Worm (Caenorhabditis elegans): ENCODE results near the gene imp-3.

Gene imp-3

ce11 chrIV:7789521-7789949 lies at the start of gene imp-3:
Gene imp-3, minus strand, starts transcription at chrIV:7789613.
- TF ChIP-seq unc-62 (GFP tag; optimal IDR thresholded peaks at IDR 0.05) = no peak

DNA sequence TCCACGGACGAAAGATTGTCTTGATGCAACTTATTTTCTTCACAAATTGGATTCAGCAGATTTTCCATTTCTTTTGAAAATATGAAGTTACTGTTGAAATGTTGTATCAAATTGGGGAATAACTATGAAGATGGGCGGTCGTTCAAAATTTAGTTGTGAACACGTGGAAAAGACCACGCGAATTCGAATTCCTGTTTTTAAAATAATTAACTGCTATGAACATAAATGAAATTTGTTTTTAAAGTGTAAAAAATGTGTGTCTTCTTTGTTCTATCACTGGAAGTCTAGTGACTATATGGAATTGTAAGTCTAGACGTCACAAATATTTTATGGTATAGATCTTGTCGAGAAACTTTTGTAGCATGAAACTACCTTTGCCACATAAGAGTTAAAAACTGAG lies 49.0 kb upstream of the imp-3 start, which contains the start of gene C06A6.7:
TSS of gene C06A6.7 (minus strand) at position 101 of the 400 bp plus-strand sequence.
- no peak for TF ChIP-seq unc-62 (GFP tag; optimal IDR thresholded peaks at IDR 0.05)

- TF ChIP-seq unc-62 (GFP tag; optimal IDR thresholded peaks at IDR 0.05) = no peak
Observed at ce11 chrIV:7836491-7836890, 47.1 kb upstream of the imp-3 start.

DNA sequence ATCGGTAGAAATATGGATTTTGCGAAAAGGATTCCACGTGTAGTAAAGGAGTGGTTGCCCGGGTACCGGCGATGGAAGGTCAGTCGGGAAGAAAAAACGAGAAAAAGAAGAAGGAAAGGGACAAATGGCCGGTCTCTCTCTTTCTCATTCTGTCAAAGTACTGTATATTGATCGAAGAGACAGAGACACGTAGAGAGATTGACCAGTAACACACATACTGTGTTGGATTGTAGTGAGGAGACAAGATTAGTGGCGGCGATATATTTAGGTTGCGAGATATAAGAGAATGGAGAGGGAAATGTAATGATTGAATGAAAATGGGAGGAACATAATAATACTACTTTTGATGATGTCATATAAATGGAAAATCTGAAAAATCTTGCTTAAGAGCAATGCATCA lies 46.6 kb upstream of the imp-3 start:
- TF ChIP-seq unc-62 (GFP tag; optimal IDR thresholded peaks at IDR 0.05) = no peak

- no peak for TF ChIP-seq unc-62 (GFP tag; optimal IDR thresholded peaks at IDR 0.05)
Observed at ce11 chrIV:7834625-7835228, 45.3 kb upstream of the imp-3 start, which contains the start of gene erp-44.2. Gene erp-44.2, minus strand, starts transcription at chrIV:7834675.

DNA sequence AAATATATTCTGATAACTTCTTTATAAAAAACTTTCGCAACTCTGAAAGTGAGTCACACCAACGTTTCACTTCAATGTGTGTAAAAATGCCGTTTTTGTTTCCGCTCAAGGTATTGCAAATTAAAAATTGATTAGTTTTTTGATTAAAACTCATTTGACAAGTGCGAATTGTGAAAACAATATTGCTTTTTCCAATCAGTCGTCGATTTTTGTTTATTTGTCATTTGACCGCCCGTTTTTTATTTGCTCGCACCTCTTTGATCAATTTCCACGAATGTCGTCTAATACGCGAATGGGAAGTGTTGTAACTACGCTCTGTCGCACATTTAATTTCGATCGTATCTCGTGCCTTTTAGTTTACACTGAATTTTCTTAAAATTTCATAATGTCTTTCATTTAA lies 40.7 kb upstream of the imp-3 start, which contains the start of gene mvb-12:
TSS of gene mvb-12 (plus strand) at position 375 of the 400 bp plus-strand sequence.
- no peak for TF ChIP-seq unc-62 (GFP tag; optimal IDR thresholded peaks at IDR 0.05)

ce11 chrIV:7829275-7829938 lies 40.0 kb upstream of the imp-3 start, which contains the start of gene C06A6.4:
Gene C06A6.4, minus strand, starts transcription at chrIV:7829298.
- TF ChIP-seq unc-62 (GFP tag; optimal IDR thresholded peaks at IDR 0.05) = no peak

DNA sequence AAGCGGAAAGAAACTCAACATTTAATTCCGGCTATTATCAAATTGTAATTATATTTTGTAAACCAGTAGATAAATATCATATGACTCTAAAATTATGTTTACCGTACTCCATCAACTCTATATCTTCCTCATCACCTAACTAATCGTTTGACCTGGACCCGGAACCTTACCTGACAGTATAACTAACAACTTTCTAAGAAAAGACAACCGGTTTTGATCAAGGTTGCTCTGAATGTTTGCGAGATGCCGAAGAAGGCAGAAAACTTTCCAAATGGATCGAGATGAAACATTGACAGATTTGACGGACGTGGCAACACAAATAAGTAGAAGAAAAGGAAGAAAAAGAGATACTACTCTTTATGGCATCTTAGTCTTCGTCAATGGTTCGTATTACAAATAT lies 35.2 kb upstream of the imp-3 start:
- no peak for TF ChIP-seq unc-62 (GFP tag; optimal IDR thresholded peaks at IDR 0.05)

ce11 chrIV:7822524-7822923 lies 33.1 kb upstream of the imp-3 start, which contains the start of gene T14A8.2:
Gene T14A8.2, minus strand, starts transcription at chrIV:7822624.
- TF ChIP-seq unc-62 (GFP tag; optimal IDR thresholded peaks at IDR 0.05) = no peak

ce11 chrIV:7817852-7818251 lies 28.4 kb upstream of the imp-3 start, which contains the start of gene ric-3:
Gene ric-3, plus strand, starts transcription at chrIV:7818251.
- TF ChIP-seq unc-62 (GFP tag; optimal IDR thresholded peaks at IDR 0.05) = no peak

- no peak for TF ChIP-seq unc-62 (GFP tag; optimal IDR thresholded peaks at IDR 0.05)
Observed at ce11 chrIV:7816402-7817102, 27.1 kb upstream of the imp-3 start.

DNA sequence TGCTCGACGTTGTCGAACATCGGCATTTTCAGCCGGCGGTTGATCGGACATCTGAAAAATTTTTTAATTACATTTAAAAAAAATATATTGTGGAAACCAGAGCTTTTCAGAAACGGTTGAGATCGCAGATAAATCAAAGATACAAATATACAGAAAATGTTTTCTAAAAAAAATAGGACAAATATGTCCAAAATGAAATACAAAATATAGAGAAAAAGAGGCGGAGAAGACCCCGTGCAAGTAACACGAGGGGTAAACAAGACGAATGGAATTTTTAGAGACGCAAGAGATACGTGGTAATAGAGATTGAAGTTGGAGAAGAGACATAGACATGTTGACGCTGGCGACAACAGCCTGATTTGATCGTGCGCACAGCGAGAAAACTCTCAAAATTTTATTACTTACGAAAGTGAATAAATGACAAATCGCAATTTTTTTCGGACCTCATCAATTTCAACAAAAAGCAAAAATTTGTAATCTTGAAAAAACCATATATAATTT lies 26.3 kb upstream of the imp-3 start, which contains the start of gene cdgs-1:
TSS of gene cdgs-1 (minus strand) at position 51 of the 501 bp plus-strand sequence.
- TF ChIP-seq unc-62 (GFP tag; optimal IDR thresholded peaks at IDR 0.05) = no peak

DNA sequence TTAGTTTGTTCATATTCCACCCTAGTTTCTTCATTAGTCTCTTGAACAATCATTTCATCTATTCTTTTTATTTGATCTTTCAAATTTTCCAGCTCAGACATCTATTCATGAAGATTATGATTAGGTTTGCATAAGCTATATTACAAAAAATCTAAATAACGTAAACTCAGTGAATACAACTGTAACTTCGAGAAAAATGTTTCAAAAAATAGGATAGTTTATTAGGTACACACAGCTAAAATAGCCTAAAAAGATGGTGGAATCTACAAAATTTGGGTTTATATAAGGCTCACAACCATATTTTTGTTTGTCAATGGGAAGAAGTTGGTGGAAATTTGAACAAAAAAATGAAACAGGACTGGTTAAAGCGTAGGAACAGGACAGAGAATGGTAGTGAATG lies 23.3 kb upstream of the imp-3 start, which contains the start of gene zgpa-1:
TSS of gene zgpa-1 (minus strand) at position 101 of the 400 bp plus-strand sequence.
- TF ChIP-seq unc-62 (GFP tag; optimal IDR thresholded peaks at IDR 0.05) = no peak

DNA sequence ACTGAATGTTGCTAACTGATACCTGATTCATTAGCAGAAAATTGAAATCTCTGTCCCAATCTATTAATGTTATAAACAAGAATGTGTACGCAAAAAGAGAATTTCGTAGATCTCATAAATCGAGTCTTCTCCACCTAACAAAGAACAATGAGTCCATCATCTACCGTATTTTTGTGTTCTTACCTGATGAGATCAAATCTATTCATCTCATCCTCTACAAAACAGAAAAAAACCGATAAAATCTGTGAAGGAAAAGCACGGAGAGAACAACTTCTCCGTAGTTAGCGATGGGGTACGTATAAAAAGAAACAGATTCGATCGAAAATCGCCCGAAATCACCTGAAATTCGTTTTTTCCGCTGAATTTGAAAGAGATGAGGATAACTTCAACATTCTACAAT lies 19.2 kb upstream of the imp-3 start, which contains the start of gene C33H5.1:
TSS of gene C33H5.1 (plus strand) at position 330 of the 400 bp plus-strand sequence.
- no peak for TF ChIP-seq unc-62 (GFP tag; optimal IDR thresholded peaks at IDR 0.05)

DNA sequence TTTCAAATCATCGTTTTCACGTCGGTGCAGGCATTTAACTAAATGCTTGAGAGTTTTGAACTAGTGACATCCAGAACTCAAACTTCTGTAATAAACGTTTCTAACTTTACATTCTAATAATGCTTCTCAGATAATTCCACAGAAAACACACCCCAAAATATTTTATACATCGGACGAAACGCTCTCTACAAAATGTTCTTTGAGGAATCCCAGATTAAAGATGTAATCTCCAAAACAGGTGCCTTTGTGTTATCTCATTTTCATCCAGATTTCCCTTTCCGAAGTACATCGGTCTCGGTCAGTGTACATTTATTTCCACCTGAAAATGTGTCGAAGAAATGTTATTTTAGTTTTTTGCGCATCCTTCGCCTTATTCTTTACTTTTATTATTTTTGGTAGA lies 15.3 kb upstream of the imp-3 start, which contains the start of gene C33H5.2:
TSS of gene C33H5.2 (plus strand) at position 301 of the 400 bp plus-strand sequence.
- TF ChIP-seq unc-62 (GFP tag; optimal IDR thresholded peaks at IDR 0.05) = no peak

DNA sequence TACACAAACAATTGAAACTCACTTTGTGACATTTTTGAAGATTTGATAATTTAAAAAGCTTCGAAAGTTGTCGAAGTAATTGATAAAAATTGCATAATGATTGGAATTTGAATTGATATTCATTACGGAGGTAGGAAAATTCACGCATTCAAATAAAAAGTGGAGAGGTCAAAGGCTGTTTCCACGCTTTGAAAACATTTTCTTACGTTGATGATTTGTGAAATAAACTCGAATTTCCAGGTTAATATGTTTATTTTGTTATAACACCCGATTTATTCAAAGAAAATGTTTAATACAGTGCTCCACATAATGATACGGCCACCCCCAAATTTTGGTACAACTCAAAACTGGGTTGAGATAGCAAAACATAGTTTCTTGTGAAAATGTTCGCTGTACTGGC lies 13.8 kb upstream of the imp-3 start, which contains the start of gene C33H5.16:
TSS of gene C33H5.16 (minus strand) at position 101 of the 400 bp plus-strand sequence.
- no peak for TF ChIP-seq unc-62 (GFP tag; optimal IDR thresholded peaks at IDR 0.05)
